Worm (Caenorhabditis elegans): Measurements from ENCODE around the gene npr-38.

The npr-38 gene

ce11 chrX:6321380-6321779 lies 9.9 kb downstream of the npr-38 start:
- no peak for TF ChIP-seq swsn-7 (tag; optimal IDR thresholded peaks at IDR 0.05)
- no peak for TF ChIP-seq sptf-1 (tag; optimal IDR thresholded peaks at IDR 0.05)
- TF ChIP-seq lin-39 (tag; optimal IDR thresholded peaks at IDR 0.05), result no peak
- no peak for TF ChIP-seq grh-1 (GFP tag; IDR thresholded peaks at IDR 0.05)
- TF ChIP-seq mep-1 (tag; optimal IDR thresholded peaks at IDR 0.05), result no peak
- no peak for TF ChIP-seq snpc-4 (tag; optimal IDR thresholded peaks at IDR 0.05)
- no peak for TF ChIP-seq pqm-1 (tag; optimal IDR thresholded peaks at IDR 0.05)
- TF ChIP-seq C16A3.4 (tag; optimal IDR thresholded peaks at IDR 0.05), result no peak
- no peak for TF ChIP-seq nhr-47 (tag; optimal IDR thresholded peaks at IDR 0.05)
- TF ChIP-seq F16B12.6 (tag; optimal IDR thresholded peaks at IDR 0.05), result no peak
- no peak for TF ChIP-seq ceh-88 (GFP tag; IDR thresholded peaks at IDR 0.05)
- TF ChIP-seq sup-37 (GFP tag; optimal IDR thresholded peaks at IDR 0.05), result no peak
- no peak for TF ChIP-seq irx-1 (tag; optimal IDR thresholded peaks at IDR 0.05)

ce11 chrX:6323129-6323528 lies 11.6 kb downstream of the npr-38 start, which contains the start of gene col-167:
col-167 (plus strand) TSS chrX:6323488.
- TF ChIP-seq nhr-71 (tag; optimal IDR thresholded peaks at IDR 0.05) (peak; percentile 13), tbx-2 (tag; optimal IDR thresholded peaks at IDR 0.05) (peak; percentile 7), nhr-85 (tag) (peak; percentile 86), mef-2 (tag; optimal IDR thresholded peaks at IDR 0.05) (no peak), snu-23 (GFP tag; optimal IDR thresholded peaks at IDR 0.05) (peak; percentile 11), vab-15 (tag; optimal IDR thresholded peaks at IDR 0.05) (no peak), egl-27 (tag; optimal IDR thresholded peaks at IDR 0.05) (no peak), ceh-82 (tag; optimal IDR thresholded peaks at IDR 0.05) (no peak), elt-3 (tag; optimal IDR thresholded peaks at IDR 0.05) (peak in 3 of 6 experiments; percentile 41 to 47 (median 44)), jun-1 (tag; optimal IDR thresholded peaks at IDR 0.05) (no peak), fkh-4 (tag; optimal IDR thresholded peaks at IDR 0.05; ENCODE audit: borderline replicate concordance) (no peak), ces-1 (GFP tag; optimal IDR thresholded peaks at IDR 0.05) (no peak), lir-3 (tag; optimal IDR thresholded peaks at IDR 0.05; ENCODE audit: poor library complexity) (no peak), nhr-12 (tag; optimal IDR thresholded peaks at IDR 0.05) (no peak), lin-35 (GFP tag; optimal IDR thresholded peaks at IDR 0.05) (no peak), dsc-1 (tag; optimal IDR thresholded peaks at IDR 0.05) (no peak), egl-13 (tag; optimal IDR thresholded peaks at IDR 0.05) (no peak), lin-14 (GFP tag; optimal IDR thresholded peaks at IDR 0.05) (peak; percentile 9), nhr-20 (tag; optimal IDR thresholded peaks at IDR 0.05) (no peak), aha-1 (tag; optimal IDR thresholded peaks at IDR 0.05) (no peak), C16A3.4 (tag; optimal IDR thresholded peaks at IDR 0.05) (no peak), irx-1 (tag; optimal IDR thresholded peaks at IDR 0.05) (no peak), grh-1 (GFP tag; IDR thresholded peaks at IDR 0.05) (0 out of 2 replicates have a peak, but pooled peaks have one; percentile 12), nhr-76 (tag; optimal IDR thresholded peaks at IDR 0.05) (no peak), aly-2 (tag; optimal IDR thresholded peaks at IDR 0.05) (no peak), mep-1 (tag; optimal IDR thresholded peaks at IDR 0.05) (no peak)

- TF ChIP-seq tbx-2 (tag; optimal IDR thresholded peaks at IDR 0.05) (peak; percentile 3), jun-1 (tag; optimal IDR thresholded peaks at IDR 0.05) (peak; percentile 33)
Observed at ce11 chrX:6324124-6324893, 12.8 kb downstream of the npr-38 start.

DNA sequence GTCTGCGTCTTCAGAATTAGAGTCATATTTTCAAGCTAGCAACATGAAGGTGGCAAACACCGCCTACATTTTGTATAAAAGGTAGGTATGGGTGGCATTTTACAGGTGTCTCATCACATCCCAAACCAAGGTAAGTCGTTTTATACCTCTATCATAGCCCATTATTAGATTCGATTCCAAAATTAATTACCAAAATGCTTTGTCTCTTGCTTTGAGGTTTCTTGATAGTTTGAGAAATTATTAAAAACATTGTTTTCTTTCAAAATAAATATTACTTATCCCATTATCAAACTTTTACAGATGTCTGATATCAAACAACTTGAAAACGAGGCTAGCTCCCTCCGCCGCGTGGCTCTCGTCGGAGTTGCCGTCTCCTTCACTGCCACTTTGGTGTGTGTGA lies 14.6 kb downstream of the npr-38 start, which contains the start of gene col-168:
TSS of gene col-168 (plus strand) at position 301 of the 400 bp plus-strand sequence.
- TF ChIP-seq nhr-12 (tag; optimal IDR thresholded peaks at IDR 0.05), result no peak
- TF ChIP-seq efl-1 (optimal IDR thresholded peaks at IDR 0.05), result no peak
- peak in 1 of 2 experiments; percentile 28 for TF ChIP-seq efl-1 (GFP tag; optimal IDR thresholded peaks at IDR 0.05 in 1 of 2)
- peak; percentile 70 for TF ChIP-seq nhr-85 (tag)
